Worm (Caenorhabditis elegans) whole organism, early embryonic: Measurements from ENCODE around the gene ZK354.8.
"Not testable (repeated sequence)": the region's sequence is repeated elsewhere in the genome, so short reads cannot be mapped to it uniquely, and the experiment has no call there.

Experiments
- ceh-13 ChIP-seq: fragments of 200-800 bp; sonication (Bioruptor generic); optimal IDR thresholded peaks from 2 replicates; lab custom pipeline; 2018; ENCODE audit warnings: mild to moderate bottlenecking, missing genetic modification characterization, missing compliant biosample characterization
- sea-1 ChIP-seq: fragments of 200-800 bp; sonication (Bioruptor generic); conservative IDR thresholded peaks from 2 replicates; pipeline ENCODE4 v1.3.6; 2022; ENCODE audit warnings: missing genetic modification characterization, missing compliant biosample characterization

DNA sequence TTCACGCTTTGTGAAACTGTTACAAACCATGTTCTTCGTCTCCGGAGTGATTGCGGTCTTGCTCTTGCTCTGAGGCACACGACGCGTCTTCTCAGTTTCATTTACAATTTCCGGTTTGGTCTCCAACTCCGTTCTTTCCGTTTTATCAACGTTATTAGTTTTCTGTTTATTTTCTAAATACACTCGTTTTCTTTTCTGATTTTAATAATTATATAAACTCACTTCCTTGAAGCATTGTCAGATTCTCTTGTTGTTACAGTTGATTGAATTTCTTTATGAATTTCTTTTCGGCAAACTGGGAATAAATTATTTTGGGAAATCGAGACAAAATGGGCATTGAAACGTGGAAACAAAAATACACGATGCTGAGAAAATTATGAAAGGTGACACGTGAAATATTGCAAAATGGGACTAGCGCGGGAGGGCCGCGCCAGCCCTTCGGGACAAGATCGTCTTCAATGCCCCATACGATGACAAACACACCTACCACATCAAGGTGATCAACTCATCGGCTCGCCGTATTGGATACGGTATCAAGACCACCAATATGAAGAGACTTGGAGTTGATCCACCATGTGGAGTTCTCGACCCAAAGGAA lies 2.2 kb upstream of the ZK354.8 start, which contains the start of the genes ZK354.9 and msp-58:
- not testable (repeated sequence) for TF ChIP-seq ceh-13 (GFP tag; lab: Kevin White, UChicago); sea-1 (GFP tag; lab: Robert Waterston, UW)
